Worm (Caenorhabditis elegans) whole organism, L2 larva: ENCODE results near the gene pkd-2.

Source experiments
- R02D3.7 ChIP-seq: fragments of 150-350 bp; optimal IDR thresholded peaks from 2 replicates; lab custom pipeline; 2014; ENCODE audit warnings: missing biosample characterization, missing genetic modification characterization
- ama-1 ChIP-seq: fragments of 150-350 bp; optimal IDR thresholded peaks from 2 replicates; lab custom pipeline; 2018; ENCODE audit warnings: inconsistent platforms
- blmp-1 ChIP-seq: sonication (generic microtip); optimal IDR thresholded peaks from 2 replicates; lab custom pipeline; 2017; ENCODE audit warnings: missing genetic modification characterization, mild to moderate bottlenecking, missing compliant biosample characterization, antibody characterized with exemption, moderate library complexity; ENCODE audit not compliant: insufficient read depth
- egl-27 ChIP-seq: sonication (generic microtip); optimal IDR thresholded peaks from 3 replicates; lab custom pipeline; 2017; ENCODE audit warnings: missing biosample characterization, missing genetic modification reagents, missing genetic modification characterization
- elt-3 ChIP-seq: sonication (generic microtip); optimal IDR thresholded peaks from 2 replicates; lab custom pipeline; 2017; ENCODE audit warnings: missing biosample characterization, missing genetic modification characterization
- lin-11 ChIP-seq: fragments of 150-350 bp; sonication (generic microtip); optimal IDR thresholded peaks from 2 replicates; lab custom pipeline; 2014; ENCODE audit warnings: missing biosample characterization, missing genetic modification characterization, inconsistent platforms, mixed read lengths
- lin-13 ChIP-seq: fragments of 150-350 bp; optimal IDR thresholded peaks from 2 replicates; lab custom pipeline; 2014; ENCODE audit warnings: missing biosample characterization, missing genetic modification reagents, missing genetic modification characterization
- mbf-1 ChIP-seq: sonication (generic microtip); optimal IDR thresholded peaks from 2 replicates; lab custom pipeline; 2017; ENCODE audit warnings: missing biosample characterization, missing genetic modification characterization
- nhr-11 ChIP-seq: fragments of 150-350 bp; optimal IDR thresholded peaks from 2 replicates; lab custom pipeline; 2014; ENCODE audit warnings: missing biosample characterization, missing genetic modification characterization
- nhr-129 ChIP-seq: fragments of 150-350 bp; optimal IDR thresholded peaks from 2 replicates; lab custom pipeline; 2014; ENCODE audit warnings: missing biosample characterization, missing genetic modification characterization
- nhr-6 ChIP-seq: fragments of 150-350 bp; optimal IDR thresholded peaks from 2 replicates; lab custom pipeline; 2014; ENCODE audit warnings: missing biosample characterization, missing genetic modification characterization
- nhr-77 ChIP-seq: fragments of 150-350 bp; optimal IDR thresholded peaks from 2 replicates; lab custom pipeline; 2014; ENCODE audit warnings: missing biosample characterization, missing genetic modification characterization
- snpc-4 ChIP-seq: fragments of 150-350 bp; optimal IDR thresholded peaks from 2 replicates; lab custom pipeline; 2014; ENCODE audit warnings: missing biosample characterization, missing genetic modification characterization
- unc-39 ChIP-seq: fragments of 150-350 bp; optimal IDR thresholded peaks from 2 replicates; lab custom pipeline; 2014; ENCODE audit warnings: missing biosample characterization, missing genetic modification characterization
- unc-55 ChIP-seq: fragments of 150-350 bp; sonication (generic microtip); optimal IDR thresholded peaks from 3 replicates; lab custom pipeline; 2014; ENCODE audit warnings: missing biosample characterization, missing genetic modification reagents, missing genetic modification characterization
- unc-62 ChIP-seq: fragments of 150-350 bp; optimal IDR thresholded peaks from 2 replicates; lab custom pipeline; 2014; ENCODE audit warnings: missing biosample characterization, missing genetic modification reagents, missing genetic modification characterization

pkd-2 gene

DNA sequence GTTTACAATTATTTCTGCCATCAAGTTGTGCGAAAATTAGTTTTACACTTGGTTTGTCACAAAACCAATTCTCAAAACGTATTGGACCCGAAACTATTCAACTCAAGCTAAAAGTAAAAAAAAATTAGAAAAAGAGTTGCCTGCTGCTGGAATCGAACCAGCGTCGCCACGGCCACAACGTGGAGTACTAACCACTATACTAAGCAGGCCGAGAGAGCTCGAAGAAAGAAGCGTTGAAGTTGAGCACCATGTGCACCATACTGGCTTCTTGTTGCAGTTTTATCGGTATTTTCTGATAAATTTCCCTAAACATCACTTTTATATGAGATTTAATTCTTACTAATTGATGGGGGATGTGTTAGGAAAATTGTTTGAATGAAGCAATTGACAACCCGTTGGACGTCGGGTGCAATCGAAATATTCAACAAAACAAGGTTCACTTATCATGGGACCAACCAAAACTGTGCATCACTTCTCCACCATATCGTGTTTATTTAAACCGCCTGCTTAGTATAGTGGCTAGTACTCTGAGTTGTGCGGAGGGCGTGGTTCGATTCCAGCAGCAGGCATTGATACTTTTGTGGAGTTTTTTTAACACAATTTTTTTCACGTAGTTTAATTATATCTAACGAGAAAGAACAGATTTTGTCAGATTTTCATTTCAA lies 47.1 kb downstream of the pkd-2 start:
- no peak for TF ChIP-seq mbf-1 (tag; lab: Kevin White, UChicago)
- TF ChIP-seq R02D3.7 (tag; lab: Kevin White, UChicago), result no peak
- TF ChIP-seq ama-1 (lab: Kevin White, UChicago), result no peak
- no peak for TF ChIP-seq lin-13 (GFP tag; lab: Kevin White, UChicago)
- no peak for TF ChIP-seq nhr-77 (tag; lab: Kevin White, UChicago)
- TF ChIP-seq, all 48 proteins: peak for 0

DNA sequence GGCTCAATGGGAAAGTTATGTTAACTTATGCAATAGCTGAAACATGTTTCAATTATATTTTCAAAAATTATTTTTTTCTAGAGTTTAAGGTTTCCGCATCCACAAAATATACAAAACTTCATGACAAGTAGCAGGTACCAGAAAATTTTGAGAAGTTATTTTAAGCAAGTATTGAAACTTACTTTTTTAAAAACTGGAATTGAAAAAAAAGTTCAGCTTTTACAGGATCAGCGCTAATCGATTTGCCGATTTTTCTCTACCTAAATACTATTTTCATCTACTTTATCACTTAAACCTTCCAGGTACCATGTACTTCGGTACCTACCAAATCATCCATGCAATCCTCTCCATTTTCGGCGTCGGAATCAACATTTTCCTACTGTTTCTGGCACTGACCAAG lies 55.2 kb downstream of the pkd-2 start, which contains the start of gene srd-23:
TSS of gene srd-23 (plus strand) at position 301 of the 400 bp plus-strand sequence.
- TF ChIP-seq ama-1 (lab: Kevin White, UChicago) (no peak), nhr-6 (tag; lab: Kevin White, UChicago) (no peak), unc-55 (GFP tag; lab: Kevin White, UChicago) (no peak), nhr-11 (tag; lab: Kevin White, UChicago) (no peak), unc-39 (tag; lab: Kevin White, UChicago) (no peak), egl-27 (tag; lab: Kevin White, UChicago) (no peak), elt-3 (tag; lab: Kevin White, UChicago) (no peak), unc-62 (GFP tag; lab: Kevin White, UChicago) (no peak), lin-11 (tag; lab: Kevin White, UChicago) (no peak), blmp-1 (tag; lab: Kevin White, UChicago) (no peak), snpc-4 (tag; lab: Kevin White, UChicago) (no peak), nhr-129 (tag; lab: Kevin White, UChicago) (no peak)
- TF ChIP-seq, all 48 proteins: peak for 0
